Worm (Caenorhabditis elegans) whole organism, early embryonic: ENCODE data around the gene tbg-1.

Experiments
- aly-1 ChIP-seq: sonication (generic microtip); optimal IDR thresholded peaks from 2 replicates; lab custom pipeline; 2016; ENCODE audit warnings: missing genetic modification characterization, missing compliant biosample characterization
- ama-1 ChIP-seq: fragments of 150-350 bp; optimal IDR thresholded peaks from 2 replicates; lab custom pipeline; 2014
- hmbx-1 ChIP-seq: sonication (generic microtip); optimal IDR thresholded peaks from 2 replicates; lab custom pipeline; 2016; ENCODE audit warnings: mild to moderate bottlenecking, missing genetic modification characterization, missing compliant biosample characterization
- tra-4 ChIP-seq: sonication (generic microtip); optimal IDR thresholded peaks from 2 replicates; lab custom pipeline; 2017; ENCODE audit warnings: missing genetic modification characterization, missing compliant biosample characterization

ce11 chrIII:9626602-9627001, 2.4 kb downstream of the tbg-1 start:
- TF ChIP-seq ama-1 (lab: Kevin White, UChicago) (no peak), hmbx-1 (tag; lab: Kevin White, UChicago) (no peak), tra-4 (tag; lab: Kevin White, UChicago) (no peak), aly-1 (no peak)
